Fruit fly (Drosophila melanogaster): ENCODE data around the gene CG1965.
A peak's percentile ranks its signal among the peaks of the same experiment; 100 is the strongest.

DNA sequence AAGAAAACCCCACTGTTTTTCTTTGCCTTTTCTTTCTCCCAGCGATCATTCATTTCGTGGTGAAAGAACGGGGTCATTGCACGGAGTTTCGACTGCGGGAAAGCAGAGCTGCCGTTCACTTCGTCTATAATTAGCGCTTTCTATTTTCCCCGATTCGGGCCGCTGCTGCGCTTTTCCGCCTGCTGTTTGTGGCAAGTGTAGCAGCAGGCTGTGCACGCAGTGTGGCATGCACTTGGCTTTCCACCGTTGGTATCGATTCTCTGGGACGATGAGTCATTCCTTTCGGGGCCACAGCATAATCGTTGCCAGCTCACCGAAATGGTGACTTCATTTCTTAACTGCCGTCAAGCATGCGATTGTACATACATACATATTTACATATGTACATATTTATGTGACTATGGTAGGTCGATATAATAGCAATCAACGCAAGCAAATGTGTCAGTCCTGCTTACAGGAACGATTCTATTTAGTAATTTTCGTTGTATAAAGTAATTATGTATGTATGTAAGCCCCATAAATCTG, 21.7 kb downstream of the CG1965 start:
- TF ChIP-seq rn (GFP tag; IDR thresholded peaks at IDR 0.05) (no peak), CG4496 (GFP tag; IDR thresholded peaks at IDR 0.05) (0 out of 3 replicates have a peak, but pooled peaks have one; percentile 15), Ets98B (GFP tag; IDR thresholded peaks at IDR 0.05) (no peak; the same call in 1 of the 2 replicates), Pif1B (GFP tag; optimal IDR thresholded peaks at IDR 0.05) (no peak), Snoo (tag; optimal IDR thresholded peaks at IDR 0.05) (no peak), CG8301 (tag; optimal IDR thresholded peaks at IDR 0.05) (no peak)
